Fruit fly (Drosophila melanogaster) whole organism, prepupa: ENCODE measurements around the gene Sc2.

Experiments used
- Blimp-1 ChIP-seq: fragments of 200-800 bp; sonication (Bioruptor generic); optimal IDR thresholded peaks from 3 replicates; lab custom pipeline; 2017; ENCODE audit warnings: missing biosample characterization, missing genetic modification characterization, mild to moderate bottlenecking, moderate library complexity, missing genetic modification reagents
- CG15336 ChIP-seq: fragments of 200-800 bp; sonication (Bioruptor generic); IDR thresholded peaks from 2 replicates; pipeline ENCODE4 v1.3.6; 2022; ENCODE audit warnings: missing biosample characterization, missing genetic modification characterization
- CG3032 ChIP-seq: fragments of 200-800 bp; optimal IDR thresholded peaks from 2 replicates; lab custom pipeline; 2019; ENCODE audit warnings: missing biosample characterization, mild to moderate bottlenecking, missing genetic modification characterization, moderate library complexity
- CG3919 ChIP-seq: fragments of 200-800 bp; sonication (Bioruptor generic); optimal IDR thresholded peaks from 3 replicates; lab custom pipeline; 2016; ENCODE audit warnings: missing biosample characterization, missing genetic modification characterization
- Ets21C ChIP-seq: fragments of 200-800 bp; sonication (Bioruptor generic); optimal IDR thresholded peaks from 3 replicates; lab custom pipeline; 2016; ENCODE audit warnings: missing biosample characterization, missing genetic modification characterization
- Lpt ChIP-seq: fragments of 200-800 bp; sonication (Bioruptor generic); optimal IDR thresholded peaks from 3 replicates; lab custom pipeline; 2016; ENCODE audit warnings: missing biosample characterization, missing genetic modification characterization
- fd59A ChIP-seq: fragments of 200-800 bp; sonication (Bioruptor generic); optimal IDR thresholded peaks from 2 replicates; lab custom pipeline; 2017; ENCODE audit warnings: missing biosample characterization, mild to moderate bottlenecking, missing genetic modification characterization, missing genetic modification reagents
- salr ChIP-seq, 2 experiments: fragments of 200-800 bp; sonication (Bioruptor generic); optimal IDR thresholded peaks; 3 replicates each; lab custom pipeline; 2016 to 2018; ENCODE audit warnings: missing biosample characterization in 2 of 2, missing genetic modification characterization in 2 of 2, mild to moderate bottlenecking in 1 of 2
- svp ChIP-seq: fragments of 200-800 bp; sonication (Bioruptor generic); peaks from one replicate; lab custom pipeline; 2016; ENCODE audit warnings: missing biosample characterization, missing genetic modification characterization

DNA sequence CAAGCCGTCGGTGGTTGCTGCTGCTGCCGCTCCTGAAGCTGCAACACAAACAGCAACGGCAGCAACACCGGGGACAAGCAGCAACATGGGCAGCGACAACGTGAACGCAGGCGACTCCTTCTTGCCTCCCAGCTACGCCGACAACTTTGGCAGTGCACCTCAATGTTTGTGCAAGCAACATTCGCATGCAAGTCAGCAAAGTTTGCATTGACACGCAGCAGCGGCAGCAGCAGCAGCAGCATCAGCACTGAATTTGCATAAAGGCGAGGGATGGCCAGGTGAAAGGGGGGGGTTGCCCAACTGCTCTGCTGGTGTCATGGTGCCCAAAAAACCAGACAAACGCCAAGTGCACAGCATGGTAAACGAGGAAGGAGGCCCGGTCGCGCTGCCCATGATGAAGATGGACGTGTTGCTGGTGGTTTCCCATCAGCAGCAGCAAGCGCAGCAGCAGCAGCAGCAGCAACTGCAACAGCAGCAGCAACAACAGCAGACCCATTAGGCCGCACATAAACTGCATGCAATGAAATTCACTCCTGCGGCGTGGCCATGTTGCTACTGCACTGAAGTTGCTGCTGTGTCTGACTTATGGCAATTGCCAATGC lies 37.9 kb upstream of the Sc2 start:
- TF ChIP-seq Blimp-1 (GFP tag; lab: Kevin White, UChicago) = no peak
- TF ChIP-seq salr (GFP tag; optimal IDR thresholded peaks at IDR 0.05; lab: Kevin White, UChicago) = no peak
- no peak for TF ChIP-seq CG15336 (GFP tag; lab: Robert Waterston, UW)
- TF ChIP-seq svp (GFP tag; lab: Kevin White, UChicago) = peak; percentile 51
- TF ChIP-seq fd59A (GFP tag; lab: Kevin White, UChicago) = no peak
- no peak for TF ChIP-seq Ets21C (GFP tag; lab: Kevin White, UChicago)
- no peak for TF ChIP-seq Lpt
- TF ChIP-seq CG3032 (tag; lab: Kevin White, UChicago) = no peak
- peak; percentile 7 for TF ChIP-seq CG3919 (GFP tag; lab: Kevin White, UChicago)
